Fruit fly (Drosophila melanogaster): ENCODE data around the gene dl.

The dl gene

DNA sequence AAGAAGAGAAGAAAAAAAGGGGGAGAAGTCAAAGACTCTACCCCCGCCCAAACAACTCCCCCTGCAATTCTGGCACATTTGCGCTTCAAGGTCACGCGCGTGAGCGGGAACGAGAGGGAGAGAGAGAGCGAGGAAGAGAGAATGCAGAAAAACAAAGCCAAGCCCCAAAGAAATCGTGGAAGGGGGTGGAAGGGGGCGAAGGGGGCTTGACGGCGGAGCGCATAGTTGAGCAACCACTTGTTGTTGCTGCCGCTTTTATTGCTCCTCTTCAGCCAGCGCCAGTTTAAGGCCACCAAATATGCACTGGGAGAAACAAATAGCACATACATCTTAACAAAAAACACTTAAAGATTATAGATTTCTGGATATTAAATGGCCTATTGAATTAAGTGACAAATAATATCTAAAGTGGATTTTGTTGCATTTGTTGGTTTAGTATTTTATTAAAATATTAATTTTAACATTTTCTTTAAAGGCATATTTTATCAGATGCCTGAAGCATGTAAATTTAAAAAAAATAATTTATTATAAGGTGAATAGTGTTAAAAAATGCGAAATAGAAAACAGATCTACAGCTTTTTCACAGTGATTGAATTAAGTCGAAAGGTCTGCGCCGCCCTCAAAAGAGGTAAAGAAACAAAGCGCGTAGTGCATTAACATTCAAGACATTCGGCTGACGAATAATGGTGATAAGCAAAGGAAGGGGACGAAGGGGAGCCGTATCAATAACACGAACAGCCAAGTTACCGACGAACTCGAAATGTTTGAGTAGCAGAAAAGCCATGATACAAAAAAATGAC is 20.2 kb downstream of the dl start (continued):
- peak; percentile 92 for TF ChIP-seq peb (GFP tag; IDR thresholded peaks at IDR 0.05)
- TF ChIP-seq CG1602 (GFP tag; optimal IDR thresholded peaks at IDR 0.05) = peak; percentile 84
- TF ChIP-seq da (GFP tag; optimal IDR thresholded peaks at IDR 0.05) = no peak
- TF ChIP-seq CG14710 (tag; optimal IDR thresholded peaks at IDR 0.05) = peak; percentile 97
- peak; percentile 85 for TF ChIP-seq CG7987 (GFP tag; optimal IDR thresholded peaks at IDR 0.05)
- TF ChIP-seq CG14860 (GFP tag; IDR thresholded peaks at IDR 0.05; ENCODE audit: partially characterized antibody) = no peak
- no peak for TF ChIP-seq Sin3A (optimal IDR thresholded peaks at IDR 0.05)
- TF ChIP-seq CG11723 (GFP tag; optimal IDR thresholded peaks at IDR 0.05) = peak; percentile 86
- TF ChIP-seq YL-1 (GFP tag; optimal IDR thresholded peaks at IDR 0.05) = peak; percentile 6
- peak; percentile 48 to 51 for TF ChIP-seq Pdp1 (GFP tag; optimal IDR thresholded peaks at IDR 0.05)
- peak; percentile 78; the same call in 2 of the 3 replicates for TF ChIP-seq CG11560 (tag; IDR thresholded peaks at IDR 0.05)
- peak; percentile 51; the same call in 1 of the 2 replicates for TF ChIP-seq Poxn (GFP tag; IDR thresholded peaks at IDR 0.05)
- TF ChIP-seq CG5245 (GFP tag; optimal IDR thresholded peaks at IDR 0.05) = peak; percentile 44
- TF ChIP-seq gce (GFP tag; IDR thresholded peaks at IDR 0.05) = peak; percentile 81; the same call in 2 of the 3 replicates
- TF ChIP-seq Ptx1 (GFP tag; IDR thresholded peaks at IDR 0.05) = peak; percentile 83
- peak; percentile 88 for TF ChIP-seq Fer2 (tag; optimal IDR thresholded peaks at IDR 0.05)
- TF ChIP-seq CG31365 (tag; optimal IDR thresholded peaks at IDR 0.05) = peak; percentile 29
- peak; percentile 88 for TF ChIP-seq Gsc (GFP tag; IDR thresholded peaks at IDR 0.05)
- TF ChIP-seq CG10431 (GFP tag; optimal IDR thresholded peaks at IDR 0.05) = peak; percentile 66
- TF ChIP-seq CG30020 (tag; optimal IDR thresholded peaks at IDR 0.05) = peak; percentile 88
- peak; percentile 52 for TF ChIP-seq pum (GFP tag; optimal IDR thresholded peaks at IDR 0.05)
- peak; percentile 66; the same call in 3 of the 4 replicates for TF ChIP-seq Gug (GFP tag; IDR thresholded peaks at IDR 0.05)
- TF ChIP-seq Dref (GFP tag; IDR thresholded peaks at IDR 0.05) = no peak
- peak; percentile 63 for TF ChIP-seq onecut (GFP tag; IDR thresholded peaks at IDR 0.05)
- no peak for TF ChIP-seq hbn (GFP tag; IDR thresholded peaks at IDR 0.05; ENCODE audit: partially characterized antibody)
- TF ChIP-seq nerfin-1 (tag; optimal IDR thresholded peaks at IDR 0.05) = peak; percentile 97
- peak; percentile 96 for TF ChIP-seq stc (GFP tag; IDR thresholded peaks at IDR 0.05)
- TF ChIP-seq Opbp (GFP tag; IDR thresholded peaks at IDR 0.05; ENCODE audit: partially characterized antibody) = no peak
- TF ChIP-seq CG15073 (GFP tag; optimal IDR thresholded peaks at IDR 0.05) = peak; percentile 35
- peak; percentile 84 for TF ChIP-seq CG15514 (GFP tag; optimal IDR thresholded peaks at IDR 0.05)
- no peak for TF ChIP-seq wek (GFP tag; optimal IDR thresholded peaks at IDR 0.05)
- TF ChIP-seq CG15269 (tag; optimal IDR thresholded peaks at IDR 0.05) = peak; percentile 80
- peak; percentile 31 for TF ChIP-seq zfh2 (GFP tag; optimal IDR thresholded peaks at IDR 0.05)
- 0 out of 2 replicates have a peak, but pooled peaks have one; percentile 12 for TF ChIP-seq sens-2 (GFP tag; IDR thresholded peaks at IDR 0.05)
- TF ChIP-seq ftz-f1 (GFP tag; optimal IDR thresholded peaks at IDR 0.05) = peak; percentile 95
- TF ChIP-seq Sox102F (GFP tag; optimal IDR thresholded peaks at IDR 0.05) = peak; percentile 99
- peak; percentile 90; the same call in 2 of the 3 replicates for TF ChIP-seq Mrtf (GFP tag; IDR thresholded peaks at IDR 0.05)
- peak in 1 of 2 experiments; percentile 95 for TF ChIP-seq eve (GFP tag; optimal IDR thresholded peaks at IDR 0.05)
- peak; percentile 5 to 97 for TF ChIP-seq Hr51 (GFP tag; optimal IDR thresholded peaks at IDR 0.05)
- TF ChIP-seq CG11504 (tag; optimal IDR thresholded peaks at IDR 0.05) = peak; percentile 99
- TF ChIP-seq jigr1 (GFP tag; IDR thresholded peaks at IDR 0.05) = peak; percentile 93; the same call in 2 of the 3 replicates
- TF ChIP-seq so (GFP tag; IDR thresholded peaks at IDR 0.05) = peak; percentile 96
- TF ChIP-seq dan (GFP tag; IDR thresholded peaks at IDR 0.05) = no peak
- TF ChIP-seq CG10959 (GFP tag; IDR thresholded peaks at IDR 0.05) = peak; percentile 59; the same call in 1 of the 2 replicates
- TF ChIP-seq dimm (GFP tag; IDR thresholded peaks at IDR 0.05) = peak; percentile 71
- TF ChIP-seq Deaf1 (tag; optimal IDR thresholded peaks at IDR 0.05) = peak; percentile 89
- peak; percentile 53 for TF ChIP-seq zf30C (GFP tag; optimal IDR thresholded peaks at IDR 0.05)
- peak; percentile 69 for TF ChIP-seq CG7928 (GFP tag; optimal IDR thresholded peaks at IDR 0.05)
- TF ChIP-seq unpg (GFP tag; optimal IDR thresholded peaks at IDR 0.05) = peak; percentile 98
